Worm (Caenorhabditis elegans) whole organism, L2 larva: ENCODE data around the gene Y54G2A.44.

Experiments used
- C34F6.9 ChIP-seq: fragments of 150-350 bp; optimal IDR thresholded peaks from 2 replicates; lab custom pipeline; 2014; ENCODE audit warnings: missing biosample characterization, missing genetic modification characterization
- aly-2 ChIP-seq: fragments of 150-350 bp; optimal IDR thresholded peaks from 2 replicates; lab custom pipeline; 2014; ENCODE audit warnings: missing biosample characterization, missing genetic modification characterization
- ama-1 ChIP-seq: fragments of 150-350 bp; optimal IDR thresholded peaks from 2 replicates; lab custom pipeline; 2018; ENCODE audit warnings: inconsistent platforms
- ceh-16 ChIP-seq: fragments of 150-350 bp; optimal IDR thresholded peaks from 2 replicates; lab custom pipeline; 2014; ENCODE audit warnings: missing biosample characterization, missing genetic modification characterization
- ceh-82 ChIP-seq: fragments of 150-350 bp; optimal IDR thresholded peaks from 2 replicates; lab custom pipeline; 2014; ENCODE audit warnings: missing biosample characterization, missing genetic modification characterization
- elt-3 ChIP-seq: sonication (generic microtip); optimal IDR thresholded peaks from 2 replicates; lab custom pipeline; 2017; ENCODE audit warnings: missing biosample characterization, missing genetic modification characterization
- fos-1 ChIP-seq: fragments of 150-350 bp; optimal IDR thresholded peaks from 2 replicates; lab custom pipeline; 2014; ENCODE audit warnings: missing biosample characterization, missing genetic modification characterization
- lin-13 ChIP-seq: fragments of 150-350 bp; optimal IDR thresholded peaks from 2 replicates; lab custom pipeline; 2014; ENCODE audit warnings: missing biosample characterization, missing genetic modification reagents, missing genetic modification characterization
- lsy-2 ChIP-seq, 2 experiments: fragments of 150-350 bp in 1 of 2; sonication (generic microtip) in 1 of 2; optimal IDR thresholded peaks; 2 replicates each; lab custom pipeline; 2014 to 2017; ENCODE audit warnings: missing biosample characterization in 2 of 2, missing genetic modification characterization in 2 of 2
- mdl-1 ChIP-seq, 2 experiments: fragments of 150-350 bp in 1 of 2; sonication (generic microtip) in 1 of 2; optimal IDR thresholded peaks; 2 replicates each; lab custom pipeline; 2017; ENCODE audit warnings: missing biosample characterization in 2 of 2, missing genetic modification characterization in 2 of 2
- nhr-12 ChIP-seq: fragments of 150-350 bp; optimal IDR thresholded peaks from 2 replicates; lab custom pipeline; 2014; ENCODE audit warnings: missing biosample characterization, missing genetic modification characterization
- nhr-23 ChIP-seq: fragments of 150-350 bp; optimal IDR thresholded peaks from 2 replicates; lab custom pipeline; 2014; ENCODE audit warnings: missing biosample characterization, missing genetic modification reagents, missing genetic modification characterization
- nhr-6 ChIP-seq: fragments of 150-350 bp; optimal IDR thresholded peaks from 2 replicates; lab custom pipeline; 2014; ENCODE audit warnings: missing biosample characterization, missing genetic modification characterization

- TF ChIP-seq fos-1 (tag; lab: Kevin White, UChicago) = no peak
- TF ChIP-seq elt-3 (tag; lab: Kevin White, UChicago) = no peak
- TF ChIP-seq lin-13 (GFP tag; lab: Kevin White, UChicago) = no peak
- no peak for TF ChIP-seq ama-1 (lab: Kevin White, UChicago)
- no peak for TF ChIP-seq nhr-12 (tag; lab: Kevin White, UChicago)
- TF ChIP-seq ceh-16 = no peak
- no peak for TF ChIP-seq nhr-6 (tag; lab: Kevin White, UChicago)
- no peak for TF ChIP-seq mdl-1 (tag; optimal IDR thresholded peaks at IDR 0.05; lab: Kevin White, UChicago)
- no peak for TF ChIP-seq C34F6.9 (tag; lab: Kevin White, UChicago)
- no peak for TF ChIP-seq aly-2 (tag; lab: Kevin White, UChicago)
- TF ChIP-seq nhr-23 = no peak
- no peak for TF ChIP-seq lsy-2 (tag; optimal IDR thresholded peaks at IDR 0.05; lab: Kevin White, UChicago)
- TF ChIP-seq ceh-82 = no peak
These were observed 47.6 kb downstream of the Y54G2A.44 start for ce11 chrIV:2849269-2849668.
